Fruit fly (Drosophila melanogaster): Measurements from ENCODE around the gene CG11076.

Gene CG11076

DNA sequence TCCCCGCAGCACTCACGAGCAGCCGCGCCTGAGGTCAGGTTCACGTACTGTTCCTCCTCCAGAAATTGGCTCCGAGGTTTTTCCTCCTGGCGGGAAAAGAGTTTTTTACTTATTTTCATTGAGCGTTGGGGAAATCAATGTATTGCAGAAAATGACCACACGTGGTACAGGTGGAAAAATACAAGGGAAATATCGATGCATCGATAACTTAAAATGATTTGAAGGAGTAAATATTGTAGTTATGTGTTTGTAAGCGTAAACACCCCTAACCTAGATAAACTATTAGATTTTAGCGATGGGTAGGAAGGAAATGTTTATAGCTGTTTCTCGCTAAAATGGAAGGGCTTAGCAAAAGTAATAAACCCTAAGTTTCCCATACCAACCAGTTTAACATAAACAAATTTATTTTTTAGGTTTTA, 856 bp downstream of the CG11076 start (continued):
- TF ChIP-seq B-H1 (GFP tag; IDR thresholded peaks at IDR 0.05) (0 out of 3 replicates have a peak, but pooled peaks have one; percentile 22), CG8281 (tag; optimal IDR thresholded peaks at IDR 0.05) (no peak), otp (GFP tag; IDR thresholded peaks at IDR 0.05) (no peak), CG7928 (GFP tag; optimal IDR thresholded peaks at IDR 0.05) (no peak), CG1792 (GFP tag; optimal IDR thresholded peaks at IDR 0.05) (no peak), Hey (tag; optimal IDR thresholded peaks at IDR 0.05) (no peak), dmrt99B (tag; optimal IDR thresholded peaks at IDR 0.05) (no peak), nerfin-2 (GFP tag; IDR thresholded peaks at IDR 0.05; ENCODE audit: partially characterized antibody) (peak; percentile 67), Abd-B (GFP tag; optimal IDR thresholded peaks at IDR 0.05) (no peak), Gug (GFP tag; IDR thresholded peaks at IDR 0.05) (peak; percentile 55; the same call in 2 of the 4 replicates), CG9876 (GFP tag; optimal IDR thresholded peaks at IDR 0.05) (peak; percentile 33), Dref (GFP tag; IDR thresholded peaks at IDR 0.05) (peak; percentile 74), CG7357 (GFP tag; IDR thresholded peaks at IDR 0.05) (peak; percentile 93), Doc2 (GFP tag; IDR thresholded peaks at IDR 0.05) (no peak), sob (GFP tag; IDR thresholded peaks at IDR 0.05) (0 out of 2 replicates have a peak, but pooled peaks have one; percentile 29), CG17829 (tag; optimal IDR thresholded peaks at IDR 0.05) (peak; percentile 18), MBD-R2 (GFP tag; IDR thresholded peaks at IDR 0.05) (peak; percentile 31; the same call in 1 of the 2 replicates), dati (GFP tag; IDR thresholded peaks at IDR 0.05) (no peak), mam (GFP tag; optimal IDR thresholded peaks at IDR 0.05) (peak; percentile 52), CG6683 (GFP tag; optimal IDR thresholded peaks at IDR 0.05) (no peak), CG32772 (GFP tag; IDR thresholded peaks at IDR 0.05) (no peak), CG18262 (tag; optimal IDR thresholded peaks at IDR 0.05) (no peak), E2f1 (GFP tag; IDR thresholded peaks at IDR 0.05) (no peak), CG17361 (GFP tag; IDR thresholded peaks at IDR 0.05) (peak; percentile 32; the same call in 1 of the 3 replicates), Jarid2 (GFP tag; optimal IDR thresholded peaks at IDR 0.05) (no peak), fu2 (GFP tag; optimal IDR thresholded peaks at IDR 0.05) (peak; percentile 28), CG7839 (tag; optimal IDR thresholded peaks at IDR 0.05) (no peak), Gsc (GFP tag; IDR thresholded peaks at IDR 0.05) (no peak), ewg (GFP tag; optimal IDR thresholded peaks at IDR 0.05) (no peak), wek (GFP tag; optimal IDR thresholded peaks at IDR 0.05) (peak; percentile 92), fd96Cb (tag; optimal IDR thresholded peaks at IDR 0.05) (peak; percentile 24), eyg (GFP tag; optimal IDR thresholded peaks at IDR 0.05) (no peak), Dip3 (GFP tag; optimal IDR thresholded peaks at IDR 0.05) (peak; percentile 10), NC2α (GFP tag; optimal IDR thresholded peaks at IDR 0.05) (no peak), B-H2 (GFP tag; optimal IDR thresholded peaks at IDR 0.05) (peak; percentile 49), CG8290 (GFP tag; optimal IDR thresholded peaks at IDR 0.05) (no peak), CG8290 (tag; optimal IDR thresholded peaks at IDR 0.05) (peak; percentile 32 to 58), C15 (GFP tag; IDR thresholded peaks at IDR 0.05) (no peak), CG4424 (GFP tag; optimal IDR thresholded peaks at IDR 0.05) (peak; percentile 27), pnt (GFP tag; optimal IDR thresholded peaks at IDR 0.05) (peak; percentile 52), CG14860 (GFP tag; IDR thresholded peaks at IDR 0.05; ENCODE audit: partially characterized antibody) (0 out of 3 replicates have a peak, but pooled peaks have one; percentile 14), CG12744 (GFP tag; optimal IDR thresholded peaks at IDR 0.05) (no peak), CG4617 (GFP tag; optimal IDR thresholded peaks at IDR 0.05; ENCODE audit: borderline replicate concordance) (peak; percentile 28), CG15073 (GFP tag; optimal IDR thresholded peaks at IDR 0.05) (no peak), chif (GFP tag; optimal IDR thresholded peaks at IDR 0.05) (peak in 1 of 2 experiments; percentile 41), CG15011 (GFP tag; optimal IDR thresholded peaks at IDR 0.05) (no peak), CG2116 (GFP tag; optimal IDR thresholded peaks at IDR 0.05) (peak; percentile 21), trh (GFP tag; optimal IDR thresholded peaks at IDR 0.05) (no peak), CG13624 (GFP tag; optimal IDR thresholded peaks at IDR 0.05) (no peak), CG15696 (tag; optimal IDR thresholded peaks at IDR 0.05) (peak; percentile 5), CG7786 (GFP tag; optimal IDR thresholded peaks at IDR 0.05) (peak; percentile 55), Usf (GFP tag; optimal IDR thresholded peaks at IDR 0.05) (peak; percentile 43)

All from whole organism, embryonic.